Comparison of ENCODE assay signal across 5 worm cellular contexts in genomic region chrV:14354258-14354877, ce11.
TF ChIP-seq lines count a peak whose summit lies in the region.

TSS of gene Y49A3A.3 (plus strand) at chrV:14354410.

TF ChIP-seq in whole organism, L1 larva, 84 proteins besides CTCF, POLR2A, EP300 and RAD21 (continued from another document and continues in another):
- TF ChIP-seq unc-62 (GFP tag; optimal IDR thresholded peaks at IDR 0.05; lab: Kevin White, UChicago) (no peak), ama-1 (optimal IDR thresholded peaks at IDR 0.05; lab: Kevin White, UChicago) (peak; percentile 7), rnt-1 (tag; optimal IDR thresholded peaks at IDR 0.05; lab: Kevin White, UChicago) (peak; percentile 11), elt-2 (tag; optimal IDR thresholded peaks at IDR 0.05; lab: Kevin White, UChicago) (peak; percentile 15), fkh-4 (tag; optimal IDR thresholded peaks at IDR 0.05; lab: Kevin White, UChicago; ENCODE audit: borderline replicate concordance) (no peak), unc-86 (tag; optimal IDR thresholded peaks at IDR 0.05; lab: Kevin White, UChicago) (no peak), hpl-2 (GFP tag; optimal IDR thresholded peaks at IDR 0.05; lab: Kevin White, UChicago) (no peak), mef-2 (tag; optimal IDR thresholded peaks at IDR 0.05; lab: Kevin White, UChicago) (no peak), ceh-90 (tag; optimal IDR thresholded peaks at IDR 0.05; lab: Kevin White, UChicago) (no peak), ceh-82 (tag; optimal IDR thresholded peaks at IDR 0.05; lab: Kevin White, UChicago) (no peak), lin-15B (tag; optimal IDR thresholded peaks at IDR 0.05; lab: Kevin White, UChicago) (no peak), efl-3 (GFP tag; optimal IDR thresholded peaks at IDR 0.05; lab: Kevin White, UChicago) (no peak), swsn-7 (tag; optimal IDR thresholded peaks at IDR 0.05; lab: Kevin White, UChicago) (no peak), egl-13 (tag; optimal IDR thresholded peaks at IDR 0.05; lab: Kevin White, UChicago) (no peak), nhr-47 (tag; optimal IDR thresholded peaks at IDR 0.05; lab: Kevin White, UChicago) (peak; percentile 20), hlh-17 (GFP tag; optimal IDR thresholded peaks at IDR 0.05; lab: Kevin White, UChicago; ENCODE audit: borderline replicate concordance) (no peak), fos-1 (tag; optimal IDR thresholded peaks at IDR 0.05; lab: Kevin White, UChicago) (no peak), ceh-8 (GFP tag; optimal IDR thresholded peaks at IDR 0.05; lab: Kevin White, UChicago) (no peak), nhr-20 (tag; optimal IDR thresholded peaks at IDR 0.05; lab: Kevin White, UChicago) (peak; percentile 15), skn-1 (tag; optimal IDR thresholded peaks at IDR 0.05; lab: Kevin White, UChicago) (no peak), nhr-19 (GFP tag; conservative IDR thresholded peaks at IDR 0.05; lab: Robert Waterston, UW) (no peak), lin-35 (GFP tag; optimal IDR thresholded peaks at IDR 0.05; lab: Kevin White, UChicago) (peak in 1 of 2 experiments; percentile 34), aly-2 (tag; optimal IDR thresholded peaks at IDR 0.05; lab: Kevin White, UChicago) (peak; percentile 98), aha-1 (tag; optimal IDR thresholded peaks at IDR 0.05; lab: Kevin White, UChicago) (no peak), mep-1 (tag; optimal IDR thresholded peaks at IDR 0.05; lab: Kevin White, UChicago) (no peak), zip-4 (GFP tag; optimal IDR thresholded peaks at IDR 0.05; lab: Kevin White, UChicago) (no peak), pag-3 (tag; optimal IDR thresholded peaks at IDR 0.05; lab: Kevin White, UChicago; ENCODE audit: borderline replicate concordance, insufficient read depth) (no peak)

TF ChIP-seq in whole organism, L2 larva, 48 proteins besides CTCF, POLR2A, EP300 and RAD21 (continued from another document):
- TF ChIP-seq nhr-12 (tag; optimal IDR thresholded peaks at IDR 0.05; lab: Kevin White, UChicago) (no peak), ama-1 (optimal IDR thresholded peaks at IDR 0.05; lab: Kevin White, UChicago) (peak; percentile 49), ceh-82 (tag; optimal IDR thresholded peaks at IDR 0.05; lab: Kevin White, UChicago) (no peak)
TF ChIP-seq in whole organism, L2 larva: peak in this region for 11.

TF ChIP-seq in whole organism, L3 larva, 47 proteins besides CTCF, POLR2A, EP300 and RAD21 (continued from another document):
- peak; percentile 95 for TF ChIP-seq aly-2 (tag; optimal IDR thresholded peaks at IDR 0.05; lab: Kevin White, UChicago)
- peak; percentile 49 for TF ChIP-seq nhr-25 (tag; optimal IDR thresholded peaks at IDR 0.05; lab: Kevin White, UChicago)
- no peak for TF ChIP-seq ceh-28 (tag; optimal IDR thresholded peaks at IDR 0.05; lab: Kevin White, UChicago)
TF ChIP-seq in whole organism, L3 larva: peak in this region for 12.

TF ChIP-seq in whole organism, L4 larva, 104 proteins besides CTCF, POLR2A, EP300 and RAD21 (continued from another document and continues in another):
- TF ChIP-seq lsy-2 (tag; optimal IDR thresholded peaks at IDR 0.05; lab: Kevin White, UChicago), result peak in 1 of 2 experiments; percentile 65
- peak; percentile 94 for TF ChIP-seq aha-1 (tag; lab: Kevin White, UChicago)
- TF ChIP-seq mdl-1 (tag; optimal IDR thresholded peaks at IDR 0.05; lab: Kevin White, UChicago), result no peak
- peak; percentile 28 for TF ChIP-seq nhr-111 (GFP tag; optimal IDR thresholded peaks at IDR 0.05; lab: Kevin White, UChicago)
- TF ChIP-seq zip-11 (GFP tag; IDR thresholded peaks at IDR 0.05; lab: Robert Waterston, UW), result 0 out of 2 replicates have a peak, but pooled peaks have one; percentile 22
- TF ChIP-seq Y48G9A.11 (GFP tag; IDR thresholded peaks at IDR 0.05; lab: Robert Waterston, UW), result no peak
- peak; percentile 67 for TF ChIP-seq pha-4 (GFP tag; IDR thresholded peaks at IDR 0.05; lab: Robert Waterston, UW)
- TF ChIP-seq pha-4 (tag; optimal IDR thresholded peaks at IDR 0.05; lab: Kevin White, UChicago), result no peak
- TF ChIP-seq mxl-2 (GFP tag; conservative IDR thresholded peaks at IDR 0.05; lab: Robert Waterston, UW), result 0 out of 2 replicates have a peak, but pooled peaks have one; percentile 7
- no peak for TF ChIP-seq zfp-2 (tag; optimal IDR thresholded peaks at IDR 0.05; lab: Kevin White, UChicago)
- no peak; the same call in 1 of the 2 replicates for TF ChIP-seq php-3 (GFP tag; IDR thresholded peaks at IDR 0.05; lab: Robert Waterston, UW)
- TF ChIP-seq mep-1 (tag; optimal IDR thresholded peaks at IDR 0.05; lab: Kevin White, UChicago), result peak; percentile 70
- peak; percentile 91 for TF ChIP-seq nhr-102 (tag; optimal IDR thresholded peaks at IDR 0.05; lab: Kevin White, UChicago)
- no peak for TF ChIP-seq nhr-41 (GFP tag; IDR thresholded peaks at IDR 0.05; lab: Robert Waterston, UW)
- TF ChIP-seq nhr-42 (GFP tag; IDR thresholded peaks at IDR 0.05; lab: Robert Waterston, UW), result 0 out of 2 replicates have a peak, but pooled peaks have one; percentile 27
- peak; percentile 86 for TF ChIP-seq T26A8.4 (GFP tag; IDR thresholded peaks at IDR 0.05; lab: Robert Waterston, UW)
- TF ChIP-seq madf-9 (GFP tag; conservative IDR thresholded peaks at IDR 0.05; lab: Robert Waterston, UW), result peak; percentile 30; the same call in 1 of the 2 replicates
- 0 out of 2 replicates have a peak, but pooled peaks have one; percentile 7 for TF ChIP-seq D1046.2 (GFP tag; IDR thresholded peaks at IDR 0.05; lab: Robert Waterston, UW)
- TF ChIP-seq lin-1 (GFP tag; IDR thresholded peaks at IDR 0.05; lab: Robert Waterston, UW), result peak; percentile 42; the same call in 1 of the 2 replicates
- no peak for TF ChIP-seq ZK337.2 (GFP tag; IDR thresholded peaks at IDR 0.05; lab: Robert Waterston, UW)
- peak; percentile 66 for TF ChIP-seq lin-38 (GFP tag; IDR thresholded peaks at IDR 0.05; lab: Robert Waterston, UW)
- no peak for TF ChIP-seq lin-29 (GFP tag; IDR thresholded peaks at IDR 0.05; lab: Robert Waterston, UW)
- peak; percentile 37; the same call in 1 of the 2 replicates for TF ChIP-seq hmg-1.1 (GFP tag; IDR thresholded peaks at IDR 0.05; lab: Robert Waterston, UW)
- peak; percentile 37 for TF ChIP-seq duxl-1 (tag; optimal IDR thresholded peaks at IDR 0.05; lab: Kevin White, UChicago; ENCODE audit: poor library complexity)
- TF ChIP-seq arid-1 (GFP tag; conservative IDR thresholded peaks at IDR 0.05; lab: Robert Waterston, UW), result peak; percentile 58; the same call in 1 of the 2 replicates
- peak; percentile 58 for TF ChIP-seq nhr-237 (tag; optimal IDR thresholded peaks at IDR 0.05; lab: Kevin White, UChicago)
- TF ChIP-seq aly-2 (tag; optimal IDR thresholded peaks at IDR 0.05; lab: Kevin White, UChicago), result peak; percentile 83
- peak; percentile 54 for TF ChIP-seq dmd-6 (GFP tag; IDR thresholded peaks at IDR 0.05; lab: Robert Waterston, UW)
- TF ChIP-seq madf-5 (GFP tag; IDR thresholded peaks at IDR 0.05; lab: Robert Waterston, UW), result 0 out of 4 replicates have a peak, but pooled peaks have one; percentile 3 to 18
- peak; percentile 68; the same call in 1 of the 2 replicates for TF ChIP-seq snpc-1.2 (GFP tag; IDR thresholded peaks at IDR 0.05; lab: Robert Waterston, UW)
- TF ChIP-seq nhr-48 (tag; optimal IDR thresholded peaks at IDR 0.05; lab: Kevin White, UChicago), result peak; percentile 57
- no peak for TF ChIP-seq nhr-28 (tag; optimal IDR thresholded peaks at IDR 0.05; lab: Kevin White, UChicago)
- TF ChIP-seq nhr-6 (tag; optimal IDR thresholded peaks at IDR 0.05; lab: Kevin White, UChicago), result peak; percentile 56
- no peak for TF ChIP-seq ceh-28 (tag; optimal IDR thresholded peaks at IDR 0.05; lab: Kevin White, UChicago)
- TF ChIP-seq zfp-3 (GFP tag; conservative IDR thresholded peaks at IDR 0.05; lab: Robert Waterston, UW), result peak; percentile 82; the same call in 1 of the 2 replicates
- peak; percentile 49; the same call in 1 of the 2 replicates for TF ChIP-seq Y105C5A.15 (GFP tag; IDR thresholded peaks at IDR 0.05; lab: Robert Waterston, UW)
- TF ChIP-seq egl-27 (tag; optimal IDR thresholded peaks at IDR 0.05; lab: Kevin White, UChicago), result no peak
- peak; percentile 7 for TF ChIP-seq lin-13 (GFP tag; optimal IDR thresholded peaks at IDR 0.05; lab: Kevin White, UChicago)
- TF ChIP-seq nhr-25 (tag; optimal IDR thresholded peaks at IDR 0.05; lab: Kevin White, UChicago; ENCODE audit: borderline replicate concordance, insufficient read depth), result peak; percentile 59
- TF ChIP-seq nhr-77 (tag; optimal IDR thresholded peaks at IDR 0.05; lab: Kevin White, UChicago), result no peak
- peak; percentile 80 for TF ChIP-seq ama-1 (optimal IDR thresholded peaks at IDR 0.05; lab: Kevin White, UChicago)
- peak; percentile 85 for TF ChIP-seq sdz-12 (GFP tag; optimal IDR thresholded peaks at IDR 0.05; lab: Kevin White, UChicago)
- no peak for TF ChIP-seq ces-1 (GFP tag; optimal IDR thresholded peaks at IDR 0.05; lab: Kevin White, UChicago)
- peak; percentile 62 for TF ChIP-seq Y5F2A.4 (GFP tag; optimal IDR thresholded peaks at IDR 0.05; lab: Kevin White, UChicago)
- TF ChIP-seq egl-43 (GFP tag; IDR thresholded peaks at IDR 0.05; lab: Robert Waterston, UW), result peak; percentile 69; the same call in 1 of the 2 replicates
- peak in 1 of 2 experiments; percentile 94 for TF ChIP-seq unc-62 (GFP tag; optimal IDR thresholded peaks at IDR 0.05 in 1 of 2; lab: Kevin White, UChicago)
- TF ChIP-seq unc-62 (tag; optimal IDR thresholded peaks at IDR 0.05; lab: Kevin White, UChicago), result no peak

TF ChIP-seq in whole organism, young adult, 124 proteins besides CTCF, POLR2A, EP300 and RAD21 (continued from another document and continues in another):
- peak; percentile 90 for TF ChIP-seq ekl-4 (GFP tag; IDR thresholded peaks at IDR 0.05; lab: Robert Waterston, UW)
- TF ChIP-seq zfh-2 (GFP tag; conservative IDR thresholded peaks at IDR 0.05; lab: Robert Waterston, UW), result no peak
- no peak for TF ChIP-seq xnd-1 (tag; optimal IDR thresholded peaks at IDR 0.05; lab: Kevin White, UChicago)
- TF ChIP-seq bed-1 (GFP tag; IDR thresholded peaks at IDR 0.05; lab: Robert Waterston, UW), result no peak
- TF ChIP-seq ceh-91 (GFP tag; IDR thresholded peaks at IDR 0.05; lab: Robert Waterston, UW), result no peak
- TF ChIP-seq rpc-1 (optimal IDR thresholded peaks at IDR 0.05; lab: Kevin White, UChicago), result no peak
- TF ChIP-seq rpc-1 (tag; optimal IDR thresholded peaks at IDR 0.05; lab: Kevin White, UChicago), result no peak
- peak; percentile 5; the same call in 1 of the 2 replicates for TF ChIP-seq Y95B8A.8 (GFP tag; IDR thresholded peaks at IDR 0.05; lab: Robert Waterston, UW)
- TF ChIP-seq somi-1 (GFP tag; optimal IDR thresholded peaks at IDR 0.05; lab: Kevin White, UChicago), result no peak
- TF ChIP-seq B0019.2 (GFP tag; conservative IDR thresholded peaks at IDR 0.05; lab: Robert Waterston, UW), result no peak
- TF ChIP-seq Y56A3A.18 (GFP tag; IDR thresholded peaks at IDR 0.05; lab: Robert Waterston, UW), result no peak
- no peak for TF ChIP-seq ccch-3 (GFP tag; optimal IDR thresholded peaks at IDR 0.05; lab: Kevin White, UChicago)
- peak; percentile 82 for TF ChIP-seq lin-40 (tag; optimal IDR thresholded peaks at IDR 0.05; lab: Kevin White, UChicago)
- TF ChIP-seq F57A8.1 (GFP tag; optimal IDR thresholded peaks at IDR 0.05; lab: Kevin White, UChicago), result no peak
- TF ChIP-seq fkh-3 (tag; optimal IDR thresholded peaks at IDR 0.05; lab: Kevin White, UChicago), result peak; percentile 63
- TF ChIP-seq ceh-58 (GFP tag; IDR thresholded peaks at IDR 0.05; lab: Robert Waterston, UW), result no peak
- peak; percentile 49 for TF ChIP-seq mcd-1 (GFP tag; IDR thresholded peaks at IDR 0.05; lab: Robert Waterston, UW)
- no peak for TF ChIP-seq ztf-6 (GFP tag; IDR thresholded peaks at IDR 0.05; lab: Robert Waterston, UW)
- peak; percentile 72 for TF ChIP-seq ztf-26 (tag; optimal IDR thresholded peaks at IDR 0.05; lab: Kevin White, UChicago)
- TF ChIP-seq hsf-1 (GFP tag; IDR thresholded peaks at IDR 0.05; lab: Robert Waterston, UW), result peak; percentile 17; the same call in 1 of the 2 replicates
- TF ChIP-seq sea-2 (GFP tag; IDR thresholded peaks at IDR 0.05; lab: Robert Waterston, UW), result no peak
- no peak for TF ChIP-seq bed-2 (GFP tag; IDR thresholded peaks at IDR 0.05; lab: Robert Waterston, UW)
- no peak for TF ChIP-seq nhr-179 (tag; optimal IDR thresholded peaks at IDR 0.05; lab: Kevin White, UChicago)
- TF ChIP-seq F37B4.10 (GFP tag; IDR thresholded peaks at IDR 0.05; lab: Robert Waterston, UW), result no peak
- TF ChIP-seq F22D6.2 (tag; optimal IDR thresholded peaks at IDR 0.05; lab: Kevin White, UChicago), result peak; percentile 23
- TF ChIP-seq egl-44 (GFP tag; IDR thresholded peaks at IDR 0.05; lab: Robert Waterston, UW), result no peak
- TF ChIP-seq tlf-1 (GFP tag; optimal IDR thresholded peaks at IDR 0.05; lab: Kevin White, UChicago), result peak; percentile 87
- TF ChIP-seq mxl-1 (tag; optimal IDR thresholded peaks at IDR 0.05; lab: Kevin White, UChicago), result no peak
- peak; percentile 43 for TF ChIP-seq attf-5 (GFP tag; optimal IDR thresholded peaks at IDR 0.05; lab: Kevin White, UChicago)
- TF ChIP-seq hlh-26 (GFP tag; conservative IDR thresholded peaks at IDR 0.05; lab: Robert Waterston, UW), result no peak
- 0 out of 2 replicates have a peak, but pooled peaks have one; percentile 60 for TF ChIP-seq cebp-2 (GFP tag; IDR thresholded peaks at IDR 0.05; lab: Robert Waterston, UW)
- TF ChIP-seq attf-3 (GFP tag; conservative IDR thresholded peaks at IDR 0.05; lab: Robert Waterston, UW), result no peak
- TF ChIP-seq Y53F4B.3 (GFP tag; IDR thresholded peaks at IDR 0.05; lab: Robert Waterston, UW), result no peak
- TF ChIP-seq tbx-9 (tag; optimal IDR thresholded peaks at IDR 0.05; lab: Kevin White, UChicago; ENCODE audit: borderline replicate concordance), result no peak
- TF ChIP-seq nhr-90 (tag; optimal IDR thresholded peaks at IDR 0.05; lab: Kevin White, UChicago), result peak; percentile 36
- TF ChIP-seq B0261.1 (tag; optimal IDR thresholded peaks at IDR 0.05; lab: Kevin White, UChicago), result no peak
- no peak for TF ChIP-seq lir-1 (GFP tag; conservative IDR thresholded peaks at IDR 0.05; lab: Robert Waterston, UW)
- peak; percentile 33 for TF ChIP-seq die-1 (tag; optimal IDR thresholded peaks at IDR 0.05; lab: Kevin White, UChicago)
- TF ChIP-seq F33H1.4 (GFP tag; IDR thresholded peaks at IDR 0.05; lab: Robert Waterston, UW), result no peak
- no peak for TF ChIP-seq K12H6.12 (tag; optimal IDR thresholded peaks at IDR 0.05; lab: Kevin White, UChicago)
- TF ChIP-seq F52B5.7 (tag; optimal IDR thresholded peaks at IDR 0.05; lab: Kevin White, UChicago), result peak; percentile 87
- 0 out of 2 replicates have a peak, but pooled peaks have one; percentile 78 for TF ChIP-seq Y53G8AR.9 (GFP tag; conservative IDR thresholded peaks at IDR 0.05; lab: Robert Waterston, UW)
- TF ChIP-seq rcor-1 (GFP tag; IDR thresholded peaks at IDR 0.05; lab: Robert Waterston, UW), result no peak
- peak; percentile 16 for TF ChIP-seq ztf-22 (GFP tag; optimal IDR thresholded peaks at IDR 0.05; lab: Kevin White, UChicago)
- TF ChIP-seq ztf-18 (tag; optimal IDR thresholded peaks at IDR 0.05; lab: Kevin White, UChicago), result peak; percentile 52
- TF ChIP-seq egl-18 (GFP tag; IDR thresholded peaks at IDR 0.05; lab: Robert Waterston, UW), result no peak
- TF ChIP-seq B0336.3 (GFP tag; IDR thresholded peaks at IDR 0.05; lab: Robert Waterston, UW), result peak; percentile 94
- no peak for TF ChIP-seq let-526 (GFP tag; IDR thresholded peaks at IDR 0.05; lab: Robert Waterston, UW)
- TF ChIP-seq F10E7.11 (tag; optimal IDR thresholded peaks at IDR 0.05; lab: Kevin White, UChicago), result peak; percentile 48
- TF ChIP-seq gei-17 (GFP tag; optimal IDR thresholded peaks at IDR 0.05; lab: Kevin White, UChicago), result peak; percentile 24
- TF ChIP-seq ztf-28 (GFP tag; IDR thresholded peaks at IDR 0.05; lab: Robert Waterston, UW), result no peak
- TF ChIP-seq let-607 (tag; optimal IDR thresholded peaks at IDR 0.05; lab: Kevin White, UChicago), result peak; percentile 61 to 71
- peak; percentile 89 for TF ChIP-seq ceh-79 (tag; optimal IDR thresholded peaks at IDR 0.05; lab: Kevin White, UChicago)
- TF ChIP-seq hlh-12 (tag; optimal IDR thresholded peaks at IDR 0.05; lab: Kevin White, UChicago), result no peak
- TF ChIP-seq nfyb-1 (GFP tag; IDR thresholded peaks at IDR 0.05; lab: Robert Waterston, UW), result peak; percentile 78
- TF ChIP-seq nfya-2 (GFP tag; IDR thresholded peaks at IDR 0.05; lab: Robert Waterston, UW), result 0 out of 2 replicates have a peak, but pooled peaks have one; percentile 22
- no peak for TF ChIP-seq lag-1 (GFP tag; IDR thresholded peaks at IDR 0.05; lab: Robert Waterston, UW)
- no peak for TF ChIP-seq egrh-3 (GFP tag; IDR thresholded peaks at IDR 0.05; lab: Robert Waterston, UW)
- TF ChIP-seq snpc-1.3 (tag; optimal IDR thresholded peaks at IDR 0.05; lab: Kevin White, UChicago; ENCODE audit: insufficient read depth), result no peak
